Fruit fly (Drosophila melanogaster): ENCODE results near the gene CG42367.

DNA sequence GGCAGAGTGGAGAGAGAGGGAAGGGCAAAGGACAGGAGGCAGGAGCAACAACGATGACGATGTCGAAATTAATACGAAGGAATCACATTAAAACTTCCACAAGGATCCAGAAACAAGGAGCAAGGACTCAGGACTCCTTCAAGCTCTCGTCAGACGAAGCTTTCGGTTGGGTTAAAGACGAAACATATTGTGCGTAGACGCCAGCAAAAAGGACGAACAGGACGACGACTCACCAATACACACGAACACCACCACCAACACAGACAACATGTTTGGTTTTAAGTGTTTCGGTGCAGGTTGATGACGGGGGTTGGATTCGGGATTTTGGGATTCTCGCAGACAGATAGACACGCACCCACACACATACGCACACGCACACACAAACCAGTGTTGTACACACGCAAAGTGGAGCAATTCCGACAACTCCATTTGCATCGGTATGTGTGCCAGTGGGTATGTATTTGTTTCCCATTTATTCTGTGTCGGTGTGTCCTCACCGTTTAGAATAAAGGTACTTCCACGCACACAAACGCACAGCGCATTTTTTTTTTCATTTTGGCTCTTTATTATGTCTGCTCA is 47.9 kb upstream of the CG42367 start:
- TF ChIP-seq CG14965 (GFP tag; optimal IDR thresholded peaks at IDR 0.05; ENCODE audit: borderline replicate concordance) = no peak
- TF ChIP-seq Vsx1 (GFP tag; optimal IDR thresholded peaks at IDR 0.05) = no peak
- TF ChIP-seq CG8765 (GFP tag; IDR thresholded peaks at IDR 0.05) = no peak
- no peak for TF ChIP-seq Optix (GFP tag; IDR thresholded peaks at IDR 0.05)
- TF ChIP-seq CG1792 (GFP tag; optimal IDR thresholded peaks at IDR 0.05) = no peak
- TF ChIP-seq HHEX (GFP tag; optimal IDR thresholded peaks at IDR 0.05) = no peak
- no peak for TF ChIP-seq salm (tag; optimal IDR thresholded peaks at IDR 0.05)
- no peak for TF ChIP-seq crp (GFP tag; optimal IDR thresholded peaks at IDR 0.05)
- no peak for TF ChIP-seq ase (GFP tag; IDR thresholded peaks at IDR 0.05)
- TF ChIP-seq nerfin-2 (GFP tag; IDR thresholded peaks at IDR 0.05; ENCODE audit: partially characterized antibody) = no peak
- no peak for TF ChIP-seq Ravus (GFP tag; IDR thresholded peaks at IDR 0.05)
- TF ChIP-seq CG16779 (GFP tag; IDR thresholded peaks at IDR 0.05) = no peak
- no peak for TF ChIP-seq kni (GFP tag; optimal IDR thresholded peaks at IDR 0.05)

Data from whole organism, embryonic.